Fruit fly (Drosophila melanogaster): ENCODE measurements around the gene CG11178.

DNA sequence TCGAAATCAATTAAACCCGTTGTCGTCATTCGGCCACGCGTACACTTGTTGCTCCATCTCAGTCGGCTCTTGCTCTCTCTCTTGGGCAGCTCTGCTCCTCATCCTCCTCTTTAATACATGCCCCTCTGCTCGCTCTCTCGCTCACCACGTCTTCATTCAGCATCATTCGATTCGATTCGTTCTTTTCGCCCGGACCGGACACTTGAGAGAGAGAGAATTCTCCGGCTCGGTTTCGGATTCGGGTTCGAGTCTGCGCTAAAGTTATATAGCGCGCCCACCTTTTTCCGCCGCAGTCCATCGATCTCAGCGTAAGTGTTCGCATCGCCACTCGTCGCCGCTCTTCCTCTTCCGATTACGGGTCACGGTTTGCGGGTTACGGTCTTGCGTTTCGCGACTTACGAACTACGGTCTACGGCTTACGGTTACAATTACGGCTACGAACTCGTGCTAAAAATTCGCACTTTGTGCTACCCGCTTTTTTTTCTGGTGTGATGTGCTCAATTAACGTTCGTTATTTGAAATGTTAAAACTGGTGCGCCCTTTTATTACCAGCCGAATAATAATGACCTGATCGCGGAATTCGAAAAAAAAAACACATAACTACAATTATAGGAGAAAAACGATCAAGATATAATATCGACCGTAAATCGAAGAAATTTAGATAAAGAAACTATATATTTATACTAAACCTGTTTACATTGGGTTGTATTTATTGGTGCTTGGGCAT is 36.6 kb downstream of the CG11178 start:
- TF ChIP-seq CG6808 (GFP tag; optimal IDR thresholded peaks at IDR 0.05) (no peak), pdm3 (GFP tag; optimal IDR thresholded peaks at IDR 0.05) (no peak), esn (GFP tag; optimal IDR thresholded peaks at IDR 0.05) (no peak), Met (GFP tag; optimal IDR thresholded peaks at IDR 0.05) (no peak), CG6792 (GFP tag; optimal IDR thresholded peaks at IDR 0.05) (no peak), Sox15 (GFP tag; optimal IDR thresholded peaks at IDR 0.05) (no peak), Hr4 (GFP tag; optimal IDR thresholded peaks at IDR 0.05) (no peak), achi (GFP tag; optimal IDR thresholded peaks at IDR 0.05) (no peak), Eip75B (GFP tag; optimal IDR thresholded peaks at IDR 0.05) (no peak), CG3919 (GFP tag; optimal IDR thresholded peaks at IDR 0.05) (no peak), CG15336 (GFP tag; IDR thresholded peaks at IDR 0.05) (peak; percentile 48), acj6 (GFP tag; optimal IDR thresholded peaks at IDR 0.05) (no peak), Lpt (GFP tag; optimal IDR thresholded peaks at IDR 0.05) (no peak)
